Fruit fly (Drosophila melanogaster) whole organism, embryonic: ENCODE data around the gene CG9029.

Source experiments
- Abd-B ChIP-seq: fragments of 200-800 bp; sonication (Bioruptor generic); optimal IDR thresholded peaks from 2 replicates; lab custom pipeline; 2018; ENCODE audit warnings: missing biosample characterization, mild to moderate bottlenecking, missing genetic modification characterization, moderate library complexity
- Awh ChIP-seq: fragments of 200-800 bp; sonication (Bioruptor generic); IDR thresholded peaks from 2 replicates; pipeline ENCODE4, ENCODE4 v1.3.6; 2022; ENCODE audit warnings: missing biosample characterization, missing genetic modification characterization
- Bgb ChIP-seq: fragments of 200-800 bp; sonication (Bioruptor generic); IDR thresholded peaks from 2 replicates; pipeline ENCODE4 v1.3.6; 2022; ENCODE audit warnings: missing biosample characterization, missing genetic modification characterization; ENCODE audit not compliant: partially characterized antibody
- CG10543 ChIP-seq: fragments of 200-800 bp; sonication (Bioruptor generic); optimal IDR thresholded peaks from 3 replicates; lab custom pipeline; 2017; ENCODE audit warnings: missing biosample characterization, mild to moderate bottlenecking, missing genetic modification characterization, moderate library complexity
- CG11093 ChIP-seq: fragments of 200-800 bp; sonication (Bioruptor generic); IDR thresholded peaks from 3 replicates; pipeline ENCODE4 v1.3.6; 2022; ENCODE audit warnings: missing biosample characterization, missing genetic modification characterization
- CG11247 ChIP-seq: fragments of 200-800 bp; sonication (Bioruptor generic); IDR thresholded peaks from 2 replicates; pipeline ENCODE4 v1.3.6; 2022; ENCODE audit warnings: missing biosample characterization, missing genetic modification characterization
- CG11504 ChIP-seq: fragments of 200-800 bp; sonication (Bioruptor generic); optimal IDR thresholded peaks from 3 replicates; lab custom pipeline; 2019; ENCODE audit warnings: missing biosample characterization, mild to moderate bottlenecking, missing genetic modification characterization, moderate library complexity
- CG12071 ChIP-seq: fragments of 200-800 bp; sonication (Bioruptor generic); optimal IDR thresholded peaks from 3 replicates; lab custom pipeline; 2018; ENCODE audit warnings: missing biosample characterization, mild to moderate bottlenecking, missing genetic modification characterization
- CG14014 ChIP-seq: fragments of 200-800 bp; sonication (Bioruptor generic); IDR thresholded peaks from 2 replicates; pipeline ENCODE4 v1.3.6; 2022; ENCODE audit warnings: missing biosample characterization, missing genetic modification characterization
- CG15601 ChIP-seq: fragments of 200-800 bp; sonication (Bioruptor generic); optimal IDR thresholded peaks from 3 replicates; lab custom pipeline; 2019; ENCODE audit warnings: missing biosample characterization, mild to moderate bottlenecking, missing genetic modification characterization, moderate library complexity
- CG18476 ChIP-seq: fragments of 200-800 bp; sonication (Bioruptor generic); optimal IDR thresholded peaks from 2 replicates; lab custom pipeline; 2016; ENCODE audit warnings: missing biosample characterization, mild to moderate bottlenecking, missing genetic modification characterization
- CG2678 ChIP-seq: fragments of 200-800 bp; sonication (Bioruptor generic); optimal IDR thresholded peaks from 3 replicates; lab custom pipeline; 2019; ENCODE audit warnings: missing biosample characterization, mild to moderate bottlenecking, missing genetic modification characterization, moderate library complexity
- CG31388 ChIP-seq: fragments of 200-800 bp; sonication (Bioruptor generic); optimal IDR thresholded peaks from 2 replicates; lab custom pipeline; 2016; ENCODE audit warnings: missing biosample characterization, missing genetic modification characterization
- CG32532 ChIP-seq: fragments of 200-800 bp; sonication (Bioruptor generic); IDR thresholded peaks from 2 replicates; pipeline ENCODE4 v1.3.6; 2022; ENCODE audit warnings: missing biosample characterization, missing genetic modification characterization
- CG4328 ChIP-seq: fragments of 200-800 bp; sonication (Bioruptor generic); optimal IDR thresholded peaks from 3 replicates; lab custom pipeline; 2017; ENCODE audit warnings: missing biosample characterization, missing genetic modification reagents, missing genetic modification characterization
- CG4360 ChIP-seq: fragments of 200-800 bp; sonication (Bioruptor generic); IDR thresholded peaks from 2 replicates; pipeline ENCODE4 v1.3.6; 2022; ENCODE audit warnings: missing biosample characterization, missing genetic modification characterization
- CrebB ChIP-seq: fragments of 200-800 bp; sonication (Bioruptor generic); optimal IDR thresholded peaks from 3 replicates; lab custom pipeline; 2018; ENCODE audit warnings: missing biosample characterization, mild to moderate bottlenecking, missing genetic modification characterization
- Doc2 ChIP-seq: fragments of 200-800 bp; sonication (Bioruptor generic); IDR thresholded peaks from 2 replicates; pipeline ENCODE4 v1.3.6; 2022; ENCODE audit warnings: missing biosample characterization, missing genetic modification characterization
- E2f2 ChIP-seq: fragments of 200-800 bp; sonication (Bioruptor generic); IDR thresholded peaks from 2 replicates; pipeline ENCODE4 v1.3.6; 2022; ENCODE audit warnings: missing biosample characterization, missing genetic modification characterization
- HLHmδ ChIP-seq: fragments of 200-800 bp; sonication (Bioruptor generic); optimal IDR thresholded peaks from 2 replicates; lab custom pipeline; 2018; ENCODE audit warnings: missing biosample characterization, mild to moderate bottlenecking, missing genetic modification characterization, moderate library complexity
- Lpt ChIP-seq: fragments of >200 bp; optimal IDR thresholded peaks from 2 replicates; lab custom pipeline; 2018; ENCODE audit warnings: missing biosample characterization, missing genetic modification characterization
- Mes4 ChIP-seq: fragments of 200-800 bp; sonication (Bioruptor generic); optimal IDR thresholded peaks from 2 replicates; lab custom pipeline; 2016; ENCODE audit warnings: missing biosample characterization, missing genetic modification characterization
- NC2β ChIP-seq: fragments of 200-800 bp; sonication (Bioruptor generic); optimal IDR thresholded peaks from 2 replicates; lab custom pipeline; 2016; ENCODE audit warnings: missing biosample characterization, missing genetic modification characterization
- Oli ChIP-seq: fragments of 200-800 bp; sonication (Bioruptor generic); optimal IDR thresholded peaks from 2 replicates; lab custom pipeline; 2018; ENCODE audit warnings: missing biosample characterization, mild to moderate bottlenecking, missing genetic modification characterization, moderate library complexity
- Optix ChIP-seq: fragments of 200-800 bp; sonication (Bioruptor generic); IDR thresholded peaks from 3 replicates; pipeline ENCODE4 v1.3.6; 2022; ENCODE audit warnings: missing biosample characterization, missing genetic modification characterization
- Pdp1 ChIP-seq, 2 experiments: fragments of 200-800 bp; sonication (Bioruptor generic); optimal IDR thresholded peaks; 3 replicates each; lab custom pipeline; 2016; ENCODE audit warnings: missing biosample characterization in 2 of 2, missing genetic modification characterization in 2 of 2, mild to moderate bottlenecking in 1 of 2, moderate library complexity in 1 of 2
- Scr ChIP-seq: fragments of 200-800 bp; sonication (Bioruptor generic); IDR thresholded peaks from 2 replicates; pipeline ENCODE4 v1.3.6; 2022; ENCODE audit warnings: missing biosample characterization, missing genetic modification characterization; ENCODE audit not compliant: partially characterized antibody
- Usf ChIP-seq: fragments of 200-800 bp; sonication (Bioruptor generic); optimal IDR thresholded peaks from 2 replicates; lab custom pipeline; 2017; ENCODE audit warnings: missing genotype, missing biosample characterization, missing genetic modification characterization
- ab ChIP-seq: fragments of 200-800 bp; sonication (Bioruptor generic); optimal IDR thresholded peaks from 2 replicates; lab custom pipeline; 2016; ENCODE audit warnings: missing biosample characterization, missing genetic modification characterization
- chif ChIP-seq, 2 experiments: fragments of 200-800 bp; sonication (Bioruptor generic); optimal IDR thresholded peaks; 3 replicates each; lab custom pipeline; 2016; ENCODE audit warnings: missing biosample characterization in 2 of 2, missing genetic modification characterization in 2 of 2
- crc ChIP-seq: fragments of 200-800 bp; sonication (Bioruptor generic); optimal IDR thresholded peaks from 2 replicates; lab custom pipeline; 2016; ENCODE audit warnings: missing biosample characterization, missing genetic modification characterization
- gt ChIP-seq: fragments of 200-800 bp; sonication (Bioruptor generic); IDR thresholded peaks from 2 replicates; pipeline ENCODE4 v1.3.6; 2022; ENCODE audit warnings: missing biosample characterization, missing genetic modification characterization
- hbn ChIP-seq: fragments of 200-800 bp; sonication (Bioruptor generic); IDR thresholded peaks from 2 replicates; pipeline ENCODE4 v1.3.6; 2022; ENCODE audit warnings: missing biosample characterization, missing genetic modification characterization; ENCODE audit not compliant: partially characterized antibody
- ind ChIP-seq: fragments of 200-800 bp; sonication (Bioruptor generic); optimal IDR thresholded peaks from 3 replicates; lab custom pipeline; 2016; ENCODE audit warnings: missing biosample characterization, missing genetic modification characterization
- insv ChIP-seq, 2 experiments: fragments of 200-800 bp; sonication (Bioruptor generic); optimal IDR thresholded peaks; 3 replicates each; lab custom pipeline; 2016 to 2018; ENCODE audit warnings: missing biosample characterization in 2 of 2, missing genetic modification characterization in 2 of 2
- jing ChIP-seq: fragments of 200-800 bp; sonication (Bioruptor generic); optimal IDR thresholded peaks from 2 replicates; lab custom pipeline; 2018; ENCODE audit warnings: missing biosample characterization, mild to moderate bottlenecking, missing genetic modification characterization
- luna ChIP-seq: fragments of 200-800 bp; sonication (Bioruptor generic); optimal IDR thresholded peaks from 2 replicates; lab custom pipeline; 2016; ENCODE audit warnings: missing biosample characterization, missing genetic modification characterization
- mam ChIP-seq: fragments of 200-800 bp; sonication (Bioruptor generic); optimal IDR thresholded peaks from 3 replicates; lab custom pipeline; 2016; ENCODE audit warnings: missing biosample characterization, missing genetic modification characterization
- mirr ChIP-seq: fragments of 200-800 bp; sonication (Bioruptor generic); optimal IDR thresholded peaks from 3 replicates; lab custom pipeline; 2018; ENCODE audit warnings: missing biosample characterization, mild to moderate bottlenecking, missing genetic modification characterization
- nom ChIP-seq: fragments of 200-800 bp; sonication (Bioruptor generic); optimal IDR thresholded peaks from 2 replicates; lab custom pipeline; 2017; ENCODE audit warnings: missing biosample characterization, missing genetic modification characterization, mild to moderate bottlenecking, moderate library complexity, missing genetic modification reagents
- p53 ChIP-seq: fragments of 200-800 bp; sonication (Bioruptor generic); optimal IDR thresholded peaks from 2 replicates; lab custom pipeline; 2016; ENCODE audit warnings: missing biosample characterization, missing genetic modification characterization
- peb ChIP-seq: fragments of 200-800 bp; sonication (Bioruptor generic); IDR thresholded peaks from 2 replicates; pipeline ENCODE4 v1.3.6; 2022; ENCODE audit warnings: missing biosample characterization, missing genetic modification characterization
- ranshi ChIP-seq: fragments of 200-800 bp; sonication (Bioruptor generic); IDR thresholded peaks from 2 replicates; pipeline ENCODE4 v1.3.6; 2022; ENCODE audit warnings: missing biosample characterization, missing genetic modification characterization
- run ChIP-seq: fragments of 200-800 bp; sonication (Bioruptor generic); optimal IDR thresholded peaks from 3 replicates; lab custom pipeline; 2018; ENCODE audit warnings: missing biosample characterization, mild to moderate bottlenecking, missing genetic modification characterization
- seq ChIP-seq: fragments of 200-800 bp; sonication (Bioruptor generic); IDR thresholded peaks from 2 replicates; pipeline ENCODE4 v1.3.6; 2022; ENCODE audit warnings: missing biosample characterization, missing genetic modification characterization
- sima ChIP-seq: fragments of 200-800 bp; sonication (Bioruptor generic); optimal IDR thresholded peaks from 2 replicates; lab custom pipeline; 2016; ENCODE audit warnings: missing biosample characterization, missing genetic modification characterization
- so ChIP-seq: fragments of 200-800 bp; sonication (Bioruptor generic); IDR thresholded peaks from 3 replicates; pipeline ENCODE4 v1.3.6; 2022; ENCODE audit warnings: missing biosample characterization, missing genetic modification characterization
- tx ChIP-seq: fragments of 200-800 bp; sonication (Bioruptor generic); optimal IDR thresholded peaks from 2 replicates; lab custom pipeline; 2016; ENCODE audit warnings: missing biosample characterization, missing genetic modification characterization
- usp ChIP-seq: fragments of >200 bp; optimal IDR thresholded peaks from 2 replicates; lab custom pipeline; 2017; ENCODE audit warnings: missing biosample characterization, missing genetic modification characterization
- zen ChIP-seq: fragments of 200-800 bp; sonication (Bioruptor generic); optimal IDR thresholded peaks from 3 replicates; lab custom pipeline; 2018; ENCODE audit warnings: missing biosample characterization, mild to moderate bottlenecking, missing genetic modification characterization, moderate library complexity

CG9029 gene

DNA sequence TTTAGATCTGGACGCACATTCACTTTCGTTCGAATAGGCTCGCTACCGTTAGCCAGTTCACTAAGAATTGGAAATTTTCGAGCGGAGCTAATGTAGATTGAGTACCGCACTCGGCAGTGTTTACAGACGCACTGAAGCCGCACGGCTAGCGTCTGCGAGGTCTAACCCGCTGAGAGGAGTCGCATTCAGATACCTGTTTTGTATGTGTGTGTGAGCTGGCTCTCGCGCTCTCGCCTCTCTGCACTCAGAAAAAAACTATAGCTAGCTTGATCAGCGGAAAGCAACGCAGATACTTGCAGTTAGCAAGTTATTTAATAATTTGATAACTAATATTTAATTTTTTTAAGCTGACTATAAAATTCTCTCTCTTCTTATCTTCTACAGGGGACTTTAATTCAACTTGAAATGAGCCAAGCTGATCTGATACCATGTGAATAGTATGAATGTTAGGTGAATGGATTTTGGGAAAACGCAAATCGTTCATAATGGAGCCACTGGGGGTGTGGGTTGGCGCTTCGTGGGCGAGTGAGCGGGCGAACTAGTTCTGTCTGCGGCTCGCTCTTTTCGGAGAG is 6.4 kb upstream of the CG9029 start, which contains the start of gene rau (continued):
- TF ChIP-seq ab (GFP tag; lab: Kevin White, UChicago) (no peak), ind (GFP tag; lab: Kevin White, UChicago) (peak; percentile 70), Pdp1 (GFP tag; optimal IDR thresholded peaks at IDR 0.05; lab: Kevin White, UChicago) (peak; percentile 30 to 39), usp (GFP tag; lab: Kevin White, UChicago) (no peak), CG10543 (peak; percentile 89), CG18476 (GFP tag; lab: Kevin White, UChicago) (peak; percentile 57), Abd-B (GFP tag; lab: Kevin White, UChicago) (peak; percentile 55), Doc2 (GFP tag; lab: Robert Waterston, UW) (no peak), E2f2 (GFP tag; lab: Robert Waterston, UW) (peak; percentile 46; the same call in 1 of the 2 replicates), CG11093 (GFP tag; lab: Robert Waterston, UW) (no peak; the same call in 1 of the 3 replicates), gt (no peak), CG12071 (peak; percentile 51), CG31388 (GFP tag; lab: Kevin White, UChicago) (no peak), crc (no peak), nom (GFP tag; lab: Kevin White, UChicago) (peak; percentile 65), Usf (GFP tag; lab: Kevin White, UChicago) (peak; percentile 23), insv (GFP tag; optimal IDR thresholded peaks at IDR 0.05; lab: Kevin White, UChicago) (peak in 1 of 2 experiments; percentile 88), CG2678 (tag; lab: Kevin White, UChicago) (peak; percentile 87), zen (tag; lab: Kevin White, UChicago) (peak; percentile 51), Scr (GFP tag; lab: Robert Waterston, UW) (no peak), p53 (GFP tag; lab: Kevin White, UChicago) (no peak), Lpt (no peak), tx (GFP tag; lab: Kevin White, UChicago) (no peak), ranshi (GFP tag; lab: Robert Waterston, UW) (0 out of 2 replicates have a peak, but pooled peaks have one; percentile 6), CG32532 (peak; percentile 76), Oli (peak; percentile 72), Bgb (GFP tag; lab: Robert Waterston, UW) (peak; percentile 44; the same call in 1 of the 2 replicates), luna (GFP tag; lab: Kevin White, UChicago) (no peak), CrebB (tag; lab: Kevin White, UChicago) (peak; percentile 20), CG15601 (tag; lab: Kevin White, UChicago) (peak; percentile 69), mirr (GFP tag; lab: Kevin White, UChicago) (no peak), chif (GFP tag; optimal IDR thresholded peaks at IDR 0.05; lab: Kevin White, UChicago) (peak; percentile 30 to 71), Awh (GFP tag; lab: Robert Waterston, UW) (no peak; the same call in 1 of the 2 replicates), mam (peak; percentile 65), HLHmδ (GFP tag; lab: Kevin White, UChicago) (peak; percentile 82), CG4360 (peak; percentile 45), NC2β (peak; percentile 57), CG4328 (GFP tag; lab: Kevin White, UChicago) (peak; percentile 70), seq (no peak; the same call in 1 of the 2 replicates), CG11247 (GFP tag; lab: Robert Waterston, UW) (peak; percentile 16; the same call in 1 of the 2 replicates), peb (GFP tag; lab: Robert Waterston, UW) (0 out of 2 replicates have a peak, but pooled peaks have one; percentile 32), hbn (GFP tag; lab: Robert Waterston, UW) (no peak), CG11504 (tag; lab: Kevin White, UChicago) (peak; percentile 70), Optix (GFP tag; lab: Robert Waterston, UW) (no peak; the same call in 1 of the 3 replicates), jing (peak; percentile 26), run (tag; lab: Kevin White, UChicago) (peak; percentile 45), so (GFP tag; lab: Robert Waterston, UW) (0 out of 3 replicates have a peak, but pooled peaks have one; percentile 20), sima (GFP tag; lab: Kevin White, UChicago) (no peak), Mes4 (GFP tag; lab: Kevin White, UChicago) (peak; percentile 2), CG14014 (peak; percentile 65)
